Worm (Caenorhabditis elegans) whole organism, late embryonic: Measurements from ENCODE around the gene Y104H12D.2.

Experiments
- K09A11.1 ChIP-seq: sonication (generic microtip); optimal IDR thresholded peaks from 2 replicates; lab custom pipeline; 2017; ENCODE audit warnings: antibody characterized with exemption, mild to moderate bottlenecking, missing genetic modification characterization, missing compliant biosample characterization; ENCODE audit not compliant: insufficient read depth
- ama-1 ChIP-seq: fragments of 150-350 bp; optimal IDR thresholded peaks from 2 replicates; lab custom pipeline; 2014
- ceh-18 ChIP-seq: sonication (generic microtip); optimal IDR thresholded peaks from 2 replicates; lab custom pipeline; 2016; ENCODE audit warnings: missing genetic modification characterization, missing compliant biosample characterization
- ceh-24 ChIP-seq: sonication (generic microtip); optimal IDR thresholded peaks from 2 replicates; lab custom pipeline; 2016; ENCODE audit warnings: mild to moderate bottlenecking, missing genetic modification characterization, missing compliant biosample characterization
- dve-1 ChIP-seq: sonication (generic microtip); optimal IDR thresholded peaks from 2 replicates; lab custom pipeline; 2017; ENCODE audit warnings: antibody characterized with exemption, mild to moderate bottlenecking, missing genetic modification characterization, missing compliant biosample characterization
- hlh-15 ChIP-seq: sonication (generic microtip); optimal IDR thresholded peaks from 2 replicates; lab custom pipeline; 2016; ENCODE audit warnings: missing genetic modification characterization, missing compliant biosample characterization
- lim-6 ChIP-seq: sonication (generic microtip); optimal IDR thresholded peaks from 2 replicates; lab custom pipeline; 2016; ENCODE audit warnings: missing genetic modification characterization, missing compliant biosample characterization
- mec-3 ChIP-seq: sonication (generic microtip); optimal IDR thresholded peaks from 2 replicates; lab custom pipeline; 2016; ENCODE audit warnings: borderline replicate concordance, missing genetic modification characterization, missing compliant biosample characterization
- pag-3 ChIP-seq: sonication (generic microtip); optimal IDR thresholded peaks from 2 replicates; lab custom pipeline; 2016; ENCODE audit warnings: missing compliant biosample characterization, missing genetic modification characterization, borderline replicate concordance
- pha-4 ChIP-seq: fragments of 150-350 bp; optimal IDR thresholded peaks from 2 replicates; lab custom pipeline; 2018; ENCODE audit warnings: missing biosample characterization, missing genetic modification reagents, missing genetic modification characterization
- tbx-2 ChIP-seq: sonication (generic microtip); optimal IDR thresholded peaks from 2 replicates; lab custom pipeline; 2016; ENCODE audit warnings: missing genetic modification characterization, missing compliant biosample characterization

ce11 chrIV:1147594-1147993 is 30.2 kb upstream of the Y104H12D.2 start:
- no peak for TF ChIP-seq pha-4 (tag; lab: Kevin White, UChicago)
- TF ChIP-seq tbx-2 (tag; lab: Kevin White, UChicago) = no peak
- no peak for TF ChIP-seq ceh-18 (tag; lab: Kevin White, UChicago)
- no peak for TF ChIP-seq hlh-15
- TF ChIP-seq ama-1 = no peak
- no peak for TF ChIP-seq ceh-24 (tag; lab: Kevin White, UChicago)
- TF ChIP-seq K09A11.1 = no peak
- no peak for TF ChIP-seq lim-6 (tag; lab: Kevin White, UChicago)
- TF ChIP-seq pag-3 (tag; lab: Kevin White, UChicago) = no peak
- no peak for TF ChIP-seq mec-3 (tag; lab: Kevin White, UChicago)
- no peak for TF ChIP-seq dve-1 (tag; lab: Kevin White, UChicago)
